Fruit fly (Drosophila melanogaster): ENCODE results near the gene Ntf-2r.

dm6 chr2L:18481064-18481463 lies 26.6 kb downstream of the Ntf-2r start:
- TF ChIP-seq EcR (GFP tag; optimal IDR thresholded peaks at IDR 0.05) (no peak), CG9948 (tag; optimal IDR thresholded peaks at IDR 0.05) (no peak), CG10348 (GFP tag; IDR thresholded peaks at IDR 0.05) (no peak), CG32121 (GFP tag; IDR thresholded peaks at IDR 0.05) (no peak), CG14655 (GFP tag; optimal IDR thresholded peaks at IDR 0.05) (no peak), fd96Ca (GFP tag; IDR thresholded peaks at IDR 0.05) (no peak), CG17806 (tag; optimal IDR thresholded peaks at IDR 0.05) (no peak), Pif1A (GFP tag; optimal IDR thresholded peaks at IDR 0.05) (no peak), CG8159 (tag; optimal IDR thresholded peaks at IDR 0.05) (no peak), CG15710 (tag; optimal IDR thresholded peaks at IDR 0.05) (no peak), D1 (tag; optimal IDR thresholded peaks at IDR 0.05) (no peak)
